Fruit fly (Drosophila melanogaster): ENCODE results near the gene mei-9.

mei-9 gene

DNA sequence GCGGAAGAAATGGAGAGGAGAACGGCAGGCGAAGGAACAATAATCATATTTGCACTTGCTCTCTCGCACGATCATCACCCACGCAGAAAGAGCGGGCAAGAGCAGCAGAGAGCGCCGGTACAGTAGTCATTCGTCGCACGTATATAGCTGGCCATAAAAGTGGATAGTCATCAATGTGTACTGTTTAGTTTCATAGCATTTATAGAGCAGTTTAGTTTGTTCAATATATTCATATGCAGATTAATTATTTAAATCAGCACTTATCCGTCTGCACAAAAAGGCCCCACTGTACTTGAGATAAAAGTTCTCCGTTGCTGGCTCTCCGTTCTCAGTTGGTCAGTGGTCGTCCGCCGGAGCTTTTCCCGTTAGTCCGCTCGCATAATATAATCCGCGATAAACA is 6.2 kb upstream of the mei-9 start (continued):
- peak; percentile 93 for TF ChIP-seq sd (tag; optimal IDR thresholded peaks at IDR 0.05)
- peak; percentile 98 for TF ChIP-seq CG6175 (GFP tag; IDR thresholded peaks at IDR 0.05)
- no peak for TF ChIP-seq amos (GFP tag; IDR thresholded peaks at IDR 0.05; ENCODE audit: partially characterized antibody)
- peak; percentile 98 for TF ChIP-seq Xbp1 (GFP tag; optimal IDR thresholded peaks at IDR 0.05)
- peak; percentile 97 for TF ChIP-seq luna (GFP tag; optimal IDR thresholded peaks at IDR 0.05)
- TF ChIP-seq CG11247 (GFP tag; IDR thresholded peaks at IDR 0.05), result peak; percentile 99
- TF ChIP-seq Opbp (GFP tag; IDR thresholded peaks at IDR 0.05; ENCODE audit: partially characterized antibody), result no peak
- peak; percentile 99 for TF ChIP-seq lilli (GFP tag; optimal IDR thresholded peaks at IDR 0.05)
- TF ChIP-seq Camta (GFP tag; optimal IDR thresholded peaks at IDR 0.05), result peak; percentile 97
- TF ChIP-seq HLH3B (GFP tag; IDR thresholded peaks at IDR 0.05), result peak; percentile 99
- peak; percentile 97 for TF ChIP-seq Mad (GFP tag; optimal IDR thresholded peaks at IDR 0.05)
- TF ChIP-seq da (GFP tag; optimal IDR thresholded peaks at IDR 0.05), result peak; percentile 92
- TF ChIP-seq corto (GFP tag; optimal IDR thresholded peaks at IDR 0.05), result peak; percentile 96
- peak; percentile 94 for TF ChIP-seq CG3838 (GFP tag; optimal IDR thresholded peaks at IDR 0.05)
- no peak for TF ChIP-seq stwl (tag; optimal IDR thresholded peaks at IDR 0.05)
- peak; percentile 98 for TF ChIP-seq gce (GFP tag; IDR thresholded peaks at IDR 0.05)
- peak; percentile 96 for TF ChIP-seq scrt (GFP tag; optimal IDR thresholded peaks at IDR 0.05)
- peak; percentile 97 for TF ChIP-seq emc (GFP tag; optimal IDR thresholded peaks at IDR 0.05)
- TF ChIP-seq lab (GFP tag; optimal IDR thresholded peaks at IDR 0.05), result peak; percentile 99
- TF ChIP-seq nerfin-2 (GFP tag; IDR thresholded peaks at IDR 0.05; ENCODE audit: partially characterized antibody), result no peak
- TF ChIP-seq CG17912 (GFP tag; optimal IDR thresholded peaks at IDR 0.05), result peak; percentile 96
- peak; percentile 98 for TF ChIP-seq CG16863 (GFP tag; optimal IDR thresholded peaks at IDR 0.05)
- TF ChIP-seq CG34224 (GFP tag; IDR thresholded peaks at IDR 0.05; ENCODE audit: partially characterized antibody), result peak; percentile 29; the same call in 1 of the 3 replicates
- no peak for TF ChIP-seq sc (optimal IDR thresholded peaks at IDR 0.05)
- peak; percentile 91 for TF ChIP-seq sc (GFP tag; optimal IDR thresholded peaks at IDR 0.05)
- TF ChIP-seq dpn (GFP tag; optimal IDR thresholded peaks at IDR 0.05), result peak; percentile 99
- TF ChIP-seq fd96Cb (tag; optimal IDR thresholded peaks at IDR 0.05), result peak; percentile 97
- TF ChIP-seq NC2α (GFP tag; optimal IDR thresholded peaks at IDR 0.05), result peak; percentile 91
- peak; percentile 95 for TF ChIP-seq Atf3 (GFP tag; optimal IDR thresholded peaks at IDR 0.05)
- peak; percentile 95 for TF ChIP-seq CG8765 (GFP tag; IDR thresholded peaks at IDR 0.05)
- TF ChIP-seq ftz-f1 (GFP tag; optimal IDR thresholded peaks at IDR 0.05), result peak; percentile 87
- peak; percentile 91 for TF ChIP-seq CG18011 (GFP tag; optimal IDR thresholded peaks at IDR 0.05)
- peak; percentile 97 for TF ChIP-seq pum (GFP tag; optimal IDR thresholded peaks at IDR 0.05)
- TF ChIP-seq CG6765 (GFP tag; optimal IDR thresholded peaks at IDR 0.05), result peak; percentile 96
- peak; percentile 98 for TF ChIP-seq otp (GFP tag; IDR thresholded peaks at IDR 0.05)
- peak; percentile 98 for TF ChIP-seq CG9215 (GFP tag; IDR thresholded peaks at IDR 0.05)
- peak; percentile 99 for TF ChIP-seq CG7839 (tag; optimal IDR thresholded peaks at IDR 0.05)
- peak; percentile 99 for TF ChIP-seq lmd (GFP tag; IDR thresholded peaks at IDR 0.05)
- TF ChIP-seq CG9876 (GFP tag; optimal IDR thresholded peaks at IDR 0.05), result peak; percentile 97
- TF ChIP-seq CG11695 (GFP tag; IDR thresholded peaks at IDR 0.05), result peak; percentile 98
- TF ChIP-seq CG14014 (GFP tag; IDR thresholded peaks at IDR 0.05), result peak; percentile 99
- peak; percentile 97 for TF ChIP-seq CG33213 (GFP tag; optimal IDR thresholded peaks at IDR 0.05)
- TF ChIP-seq CG7745 (tag; optimal IDR thresholded peaks at IDR 0.05), result no peak
- no peak for TF ChIP-seq HLH4C (GFP tag; IDR thresholded peaks at IDR 0.05; ENCODE audit: partially characterized antibody)
- TF ChIP-seq inv (GFP tag; IDR thresholded peaks at IDR 0.05; ENCODE audit: partially characterized antibody), result no peak
- peak; percentile 73 for TF ChIP-seq z (GFP tag; IDR thresholded peaks at IDR 0.05)
- TF ChIP-seq CG1603 (tag; optimal IDR thresholded peaks at IDR 0.05), result peak; percentile 98
- peak; percentile 98 for TF ChIP-seq CG8944 (GFP tag; optimal IDR thresholded peaks at IDR 0.05)
- TF ChIP-seq zen2 (GFP tag; IDR thresholded peaks at IDR 0.05; ENCODE audit: partially characterized antibody), result no peak
- peak; percentile 100 for TF ChIP-seq CG9932 (GFP tag; IDR thresholded peaks at IDR 0.05)
- no peak for TF ChIP-seq Sry-β (GFP tag; optimal IDR thresholded peaks at IDR 0.05)
